Worm (Caenorhabditis elegans): ENCODE results near the gene col-102.

- no peak for TF ChIP-seq hmg-11 (tag; optimal IDR thresholded peaks at IDR 0.05)
- TF ChIP-seq ceh-9 (tag; optimal IDR thresholded peaks at IDR 0.05): no peak
- no peak for TF ChIP-seq R02D3.7 (tag; optimal IDR thresholded peaks at IDR 0.05)
- no peak for TF ChIP-seq skn-1 (tag; optimal IDR thresholded peaks at IDR 0.05)
- no peak for TF ChIP-seq snpc-4 (tag; optimal IDR thresholded peaks at IDR 0.05)
- no peak for TF ChIP-seq ztf-11 (tag; optimal IDR thresholded peaks at IDR 0.05)
- no peak for TF ChIP-seq ceh-82 (tag; optimal IDR thresholded peaks at IDR 0.05)
- no peak for TF ChIP-seq nhr-25 (tag; optimal IDR thresholded peaks at IDR 0.05)
- no peak for TF ChIP-seq aly-2 (tag; optimal IDR thresholded peaks at IDR 0.05)
Observed at ce11 chrIV:604144-604543, at the start of gene col-102.

All from whole organism, L3 larva.